Worm (Caenorhabditis elegans) whole organism, late embryonic: ENCODE measurements around the gene K04A8.1.

Experiments used
- C08G9.2 ChIP-seq: sonication (generic microtip); optimal IDR thresholded peaks from 2 replicates; lab custom pipeline; 2016; ENCODE audit warnings: mild to moderate bottlenecking, missing genetic modification characterization, moderate library complexity, missing compliant biosample characterization
- C38D4.7 ChIP-seq: fragments of 200-800 bp; sonication (Bioruptor generic); optimal IDR thresholded peaks from 2 replicates; lab custom pipeline; 2018; ENCODE audit warnings: mild to moderate bottlenecking, missing genetic modification characterization, moderate library complexity, missing compliant biosample characterization
- F13H6.1 ChIP-seq: sonication (generic microtip); optimal IDR thresholded peaks from 2 replicates; lab custom pipeline; 2016; ENCODE audit warnings: missing genetic modification characterization, missing compliant biosample characterization
- K02D7.2 ChIP-seq: sonication (generic microtip); optimal IDR thresholded peaks from 2 replicates; lab custom pipeline; 2017; ENCODE audit warnings: mild to moderate bottlenecking, missing genetic modification characterization, missing compliant biosample characterization
- T23F11.4 ChIP-seq: fragments of 200-800 bp; sonication (Bioruptor generic); optimal IDR thresholded peaks from 2 replicates; lab custom pipeline; 2018; ENCODE audit warnings: mild to moderate bottlenecking, missing genetic modification characterization, missing compliant biosample characterization
- Y22D7AL.16 ChIP-seq: sonication (generic microtip); optimal IDR thresholded peaks from 2 replicates; lab custom pipeline; 2016; ENCODE audit warnings: missing genetic modification characterization, missing compliant biosample characterization
- ama-1 ChIP-seq: fragments of 150-350 bp; optimal IDR thresholded peaks from 2 replicates; lab custom pipeline; 2014
- ceh-14 ChIP-seq: sonication (generic microtip); optimal IDR thresholded peaks from 2 replicates; lab custom pipeline; 2016; ENCODE audit warnings: missing genotype, missing genetic modification characterization, missing compliant biosample characterization
- ceh-18 ChIP-seq: sonication (generic microtip); optimal IDR thresholded peaks from 2 replicates; lab custom pipeline; 2016; ENCODE audit warnings: missing genetic modification characterization, missing compliant biosample characterization
- ceh-2 ChIP-seq: sonication (generic microtip); optimal IDR thresholded peaks from 2 replicates; lab custom pipeline; 2016; ENCODE audit warnings: missing genotype, missing genetic modification characterization, missing compliant biosample characterization
- ceh-34 ChIP-seq: sonication (generic microtip); optimal IDR thresholded peaks from 2 replicates; lab custom pipeline; 2016; ENCODE audit warnings: mild to moderate bottlenecking, missing genetic modification characterization, missing compliant biosample characterization
- ceh-48 ChIP-seq: sonication (generic microtip); optimal IDR thresholded peaks from 2 replicates; lab custom pipeline; 2016; ENCODE audit warnings: missing genetic modification characterization, inconsistent platforms, missing compliant biosample characterization
- elt-2 ChIP-seq: sonication (generic microtip); optimal IDR thresholded peaks from 2 replicates; lab custom pipeline; 2016; ENCODE audit warnings: missing genetic modification reagents, missing genetic modification characterization, missing compliant biosample characterization
- elt-4 ChIP-seq: sonication (generic microtip); optimal IDR thresholded peaks from 2 replicates; lab custom pipeline; 2016; ENCODE audit warnings: missing genetic modification characterization, missing compliant biosample characterization
- ets-4 ChIP-seq: sonication (generic microtip); optimal IDR thresholded peaks from 2 replicates; lab custom pipeline; 2016; ENCODE audit warnings: missing genetic modification characterization, missing compliant biosample characterization
- eyg-1 ChIP-seq: sonication (generic microtip); optimal IDR thresholded peaks from 2 replicates; lab custom pipeline; 2016; ENCODE audit warnings: missing genotype, missing genetic modification characterization, missing compliant biosample characterization
- fkh-10 ChIP-seq: fragments of 150-350 bp; optimal IDR thresholded peaks from 2 replicates; lab custom pipeline; 2014; ENCODE audit warnings: missing biosample characterization, missing genetic modification reagents, missing genetic modification characterization
- fkh-6 ChIP-seq: sonication (generic microtip); optimal IDR thresholded peaks from 2 replicates; lab custom pipeline; 2016; ENCODE audit warnings: missing genetic modification characterization, missing compliant biosample characterization
- hlh-30 ChIP-seq: sonication (generic microtip); optimal IDR thresholded peaks from 2 replicates; lab custom pipeline; 2017; ENCODE audit warnings: antibody characterized with exemption, missing genetic modification characterization, missing compliant biosample characterization; ENCODE audit not compliant: insufficient read depth
- lin-11 ChIP-seq: fragments of 200-800 bp; sonication (Bioruptor generic); optimal IDR thresholded peaks from 2 replicates; lab custom pipeline; 2018; ENCODE audit warnings: mild to moderate bottlenecking, missing genetic modification characterization, missing compliant biosample characterization
- madf-2 ChIP-seq: sonication (generic microtip); optimal IDR thresholded peaks from 2 replicates; lab custom pipeline; 2017; ENCODE audit warnings: missing genetic modification characterization, missing compliant biosample characterization
- nhr-11 ChIP-seq: fragments of 150-350 bp; optimal IDR thresholded peaks from 2 replicates; lab custom pipeline; 2014; ENCODE audit warnings: missing biosample characterization, missing genetic modification characterization
- odd-2 ChIP-seq: sonication (generic microtip); optimal IDR thresholded peaks from 2 replicates; lab custom pipeline; 2017; ENCODE audit warnings: antibody characterized with exemption, mild to moderate bottlenecking, missing genetic modification characterization, missing compliant biosample characterization
- pag-3 ChIP-seq: sonication (generic microtip); optimal IDR thresholded peaks from 2 replicates; lab custom pipeline; 2016; ENCODE audit warnings: missing compliant biosample characterization, missing genetic modification characterization, borderline replicate concordance
- pat-9 ChIP-seq: fragments of 200-800 bp; sonication (Bioruptor generic); optimal IDR thresholded peaks from 2 replicates; lab custom pipeline; 2018; ENCODE audit warnings: mild to moderate bottlenecking, missing genetic modification characterization, moderate library complexity, missing compliant biosample characterization
- pha-2 ChIP-seq: sonication (generic microtip); optimal IDR thresholded peaks from 2 replicates; lab custom pipeline; 2017; ENCODE audit warnings: mild to moderate bottlenecking, missing genetic modification characterization, missing compliant biosample characterization
- pros-1 ChIP-seq: fragments of 150-350 bp; optimal IDR thresholded peaks from 2 replicates; lab custom pipeline; 2014; ENCODE audit warnings: missing biosample characterization, missing genetic modification reagents, missing genetic modification characterization
- tbx-2 ChIP-seq: sonication (generic microtip); optimal IDR thresholded peaks from 2 replicates; lab custom pipeline; 2016; ENCODE audit warnings: missing genetic modification characterization, missing compliant biosample characterization
- ttx-3 ChIP-seq: sonication (generic microtip); optimal IDR thresholded peaks from 2 replicates; lab custom pipeline; 2016; ENCODE audit warnings: missing genetic modification reagents, missing genetic modification characterization, missing compliant biosample characterization
- unc-42 ChIP-seq: sonication (generic microtip); optimal IDR thresholded peaks from 2 replicates; lab custom pipeline; 2016; ENCODE audit warnings: missing genotype, missing genetic modification characterization, missing compliant biosample characterization
- unc-55 ChIP-seq: sonication (generic microtip); optimal IDR thresholded peaks from 2 replicates; lab custom pipeline; 2017; ENCODE audit warnings: missing biosample characterization, missing genetic modification reagents, missing genetic modification characterization
- unc-86 ChIP-seq: sonication (generic microtip); optimal IDR thresholded peaks from 2 replicates; lab custom pipeline; 2016; ENCODE audit warnings: missing genetic modification characterization, missing compliant biosample characterization
- ztf-16 ChIP-seq: sonication (generic microtip); optimal IDR thresholded peaks from 2 replicates; lab custom pipeline; 2017; ENCODE audit warnings: missing genetic modification characterization, missing compliant biosample characterization

Gene K04A8.1

ce11 chrV:6548309-6548708 is 17.8 kb upstream of the K04A8.1 start:
- TF ChIP-seq C08G9.2 (tag; lab: Kevin White, UChicago) (no peak), eyg-1 (tag; lab: Kevin White, UChicago) (no peak), ztf-16 (no peak), unc-42 (tag; lab: Kevin White, UChicago) (no peak), elt-2 (tag; lab: Kevin White, UChicago) (no peak), hlh-30 (tag; lab: Kevin White, UChicago) (no peak), unc-86 (tag; lab: Kevin White, UChicago) (no peak), unc-55 (no peak), lin-11 (tag; lab: Kevin White, UChicago) (no peak), fkh-6 (tag; lab: Kevin White, UChicago) (no peak), fkh-10 (GFP tag; lab: Kevin White, UChicago) (no peak), nhr-11 (tag; lab: Kevin White, UChicago) (no peak), Y22D7AL.16 (no peak), pros-1 (tag; lab: Kevin White, UChicago) (no peak), madf-2 (tag; lab: Kevin White, UChicago) (no peak), ets-4 (tag; lab: Kevin White, UChicago) (no peak)

ce11 chrV:6549148-6549547 is 17.0 kb upstream of the K04A8.1 start, which contains the start of gene K04A8.20:
TSS of gene K04A8.20 (plus strand) at chrV:6549448.
- TF ChIP-seq C08G9.2 (tag; lab: Kevin White, UChicago) (no peak), ceh-48 (tag; lab: Kevin White, UChicago) (no peak), ttx-3 (tag; lab: Kevin White, UChicago) (no peak), pat-9 (tag; lab: Kevin White, UChicago) (no peak), ceh-14 (tag; lab: Kevin White, UChicago) (no peak), C38D4.7 (GFP tag; lab: Kevin White, UChicago) (no peak), ceh-18 (no peak)

ce11 chrV:6549871-6550270 is 16.3 kb upstream of the K04A8.1 start, which contains the start of gene lipl-4:
TSS of gene lipl-4 (plus strand) at chrV:6550171.
- TF ChIP-seq madf-2 (tag; lab: Kevin White, UChicago) (no peak), pat-9 (tag; lab: Kevin White, UChicago) (no peak), unc-86 (tag; lab: Kevin White, UChicago) (no peak)

- TF ChIP-seq fkh-6 (tag; lab: Kevin White, UChicago) (no peak), elt-2 (tag; lab: Kevin White, UChicago) (peak; percentile 11)
- TF ChIP-seq, all 69 proteins: peak for 1
These were observed 14.3 kb upstream of the K04A8.1 start, which contains the start of gene twk-10 for ce11 chrV:6551707-6552390. TSS of gene twk-10 (plus strand) at chrV:6552340.

ce11 chrV:6554308-6554707 is 11.8 kb upstream of the K04A8.1 start, which contains the start of gene K04A8.19:
TSS of gene K04A8.19 (minus strand) at chrV:6554408.
- TF ChIP-seq ama-1 (lab: Kevin White, UChicago) (no peak), ceh-34 (tag; lab: Kevin White, UChicago) (no peak), lin-11 (tag; lab: Kevin White, UChicago) (no peak), T23F11.4 (GFP tag; lab: Kevin White, UChicago) (no peak), eyg-1 (tag; lab: Kevin White, UChicago) (no peak), ceh-2 (no peak), F13H6.1 (tag; lab: Kevin White, UChicago) (no peak)

ce11 chrV:6557035-6557434 is 9.1 kb upstream of the K04A8.1 start, which contains the start of gene spp-27:
TSS of gene spp-27 (minus strand) at chrV:6557135.
- no peak for TF ChIP-seq elt-4 (tag; lab: Kevin White, UChicago)
- TF ChIP-seq tbx-2 (tag; lab: Kevin White, UChicago): no peak
- no peak for TF ChIP-seq K02D7.2 (tag; lab: Kevin White, UChicago)
- TF ChIP-seq odd-2 (tag; lab: Kevin White, UChicago): no peak
- no peak for TF ChIP-seq pha-2 (tag; lab: Kevin White, UChicago)
- no peak for TF ChIP-seq pag-3 (tag; lab: Kevin White, UChicago)
- TF ChIP-seq pat-9 (tag; lab: Kevin White, UChicago): no peak
- no peak for TF ChIP-seq C08G9.2 (tag; lab: Kevin White, UChicago)
- TF ChIP-seq pros-1 (tag; lab: Kevin White, UChicago): no peak
- TF ChIP-seq C38D4.7 (GFP tag; lab: Kevin White, UChicago): no peak
